Fruit fly (Drosophila melanogaster) whole organism, embryonic: ENCODE measurements around the gene Spt6.

ENCODE experiments used
- Atf3 ChIP-seq: fragments of 200-800 bp; sonication (Bioruptor generic); optimal IDR thresholded peaks from 3 replicates; lab custom pipeline; 2016; ENCODE audit warnings: missing biosample characterization, missing genetic modification characterization
- CG11093 ChIP-seq: fragments of 200-800 bp; sonication (Bioruptor generic); IDR thresholded peaks from 3 replicates; pipeline ENCODE4 v1.3.6; 2022; ENCODE audit warnings: missing biosample characterization, missing genetic modification characterization
- CG11247 ChIP-seq: fragments of 200-800 bp; sonication (Bioruptor generic); IDR thresholded peaks from 2 replicates; pipeline ENCODE4 v1.3.6; 2022; ENCODE audit warnings: missing biosample characterization, missing genetic modification characterization
- CG11456 ChIP-seq: fragments of 200-800 bp; sonication (Bioruptor generic); IDR thresholded peaks from 3 replicates; pipeline ENCODE4 v1.3.6; 2022; ENCODE audit warnings: missing biosample characterization, missing genetic modification characterization
- CG12299 ChIP-seq: fragments of 200-800 bp; sonication (Bioruptor generic); optimal IDR thresholded peaks from 2 replicates; lab custom pipeline; 2018; ENCODE audit warnings: missing biosample characterization, mild to moderate bottlenecking, missing genetic modification characterization
- CG12769 ChIP-seq: fragments of 200-800 bp; sonication (Bioruptor generic); optimal IDR thresholded peaks from 2 replicates; lab custom pipeline; 2019; ENCODE audit warnings: missing biosample characterization, mild to moderate bottlenecking, missing genetic modification characterization, moderate library complexity
- CG13123 ChIP-seq: fragments of 200-800 bp; sonication (Bioruptor generic); optimal IDR thresholded peaks from 2 replicates; lab custom pipeline; 2016; ENCODE audit warnings: missing biosample characterization, missing genetic modification characterization
- CG13296 ChIP-seq: fragments of 200-800 bp; sonication (Bioruptor generic); optimal IDR thresholded peaks from 3 replicates; lab custom pipeline; 2018; ENCODE audit warnings: missing biosample characterization, mild to moderate bottlenecking, missing genetic modification characterization
- CG14667 ChIP-seq: fragments of 200-800 bp; sonication (Bioruptor generic); IDR thresholded peaks from 2 replicates; pipeline ENCODE4 v1.3.6; 2022; ENCODE audit warnings: missing biosample characterization, missing genetic modification characterization
- CG14965 ChIP-seq: fragments of 200-800 bp; sonication (Bioruptor generic); optimal IDR thresholded peaks from 2 replicates; lab custom pipeline; 2016; ENCODE audit warnings: missing biosample characterization, missing genetic modification characterization, borderline replicate concordance
- CG1603 ChIP-seq: fragments of 200-800 bp; sonication (Bioruptor generic); optimal IDR thresholded peaks from 2 replicates; lab custom pipeline; 2019; ENCODE audit warnings: missing biosample characterization, mild to moderate bottlenecking, missing genetic modification characterization, moderate library complexity
- CG3838 ChIP-seq: fragments of 200-800 bp; sonication (Bioruptor generic); optimal IDR thresholded peaks from 3 replicates; lab custom pipeline; 2016; ENCODE audit warnings: missing biosample characterization, missing genetic modification characterization
- CG4730 ChIP-seq: fragments of 200-800 bp; sonication (Bioruptor generic); IDR thresholded peaks from 2 replicates; pipeline ENCODE4 v1.3.6; 2022; ENCODE audit warnings: missing biosample characterization, missing genetic modification characterization
- CG7372 ChIP-seq: fragments of 200-800 bp; sonication (Bioruptor generic); IDR thresholded peaks from 2 replicates; pipeline ENCODE4 v1.3.6; 2022; ENCODE audit warnings: missing biosample characterization, missing genetic modification characterization
- CG7928 ChIP-seq: fragments of 200-800 bp; sonication (Bioruptor generic); optimal IDR thresholded peaks from 2 replicates; lab custom pipeline; 2017; ENCODE audit warnings: missing biosample characterization, mild to moderate bottlenecking, missing genetic modification characterization
- CG8359 ChIP-seq: fragments of 200-800 bp; sonication (Bioruptor generic); optimal IDR thresholded peaks from 2 replicates; lab custom pipeline; 2017; ENCODE audit warnings: missing biosample characterization, mild to moderate bottlenecking, missing genetic modification characterization, borderline replicate concordance
- CHES-1-like ChIP-seq: fragments of 200-800 bp; sonication (Bioruptor generic); optimal IDR thresholded peaks from 2 replicates; lab custom pipeline; 2016; ENCODE audit warnings: missing biosample characterization, missing genetic modification characterization
- Camta ChIP-seq: fragments of 200-800 bp; sonication (Bioruptor generic); optimal IDR thresholded peaks from 2 replicates; lab custom pipeline; 2016; ENCODE audit warnings: missing biosample characterization, missing genetic modification characterization
- Doc3 ChIP-seq: fragments of 200-800 bp; sonication (Bioruptor generic); IDR thresholded peaks from 3 replicates; pipeline ENCODE4 v1.3.6; 2022; ENCODE audit warnings: missing biosample characterization, missing genetic modification characterization; ENCODE audit not compliant: partially characterized antibody
- Ets97D ChIP-seq: fragments of 200-800 bp; sonication (Bioruptor generic); optimal IDR thresholded peaks from 3 replicates; lab custom pipeline; 2016; ENCODE audit warnings: missing biosample characterization, missing genetic modification characterization
- HLH4C ChIP-seq: fragments of 200-800 bp; sonication (Bioruptor generic); IDR thresholded peaks from 3 replicates; pipeline ENCODE4 v1.3.6; 2022; ENCODE audit warnings: missing biosample characterization, missing genetic modification characterization; ENCODE audit not compliant: partially characterized antibody
- Oaz ChIP-seq: fragments of 200-800 bp; sonication (Bioruptor generic); IDR thresholded peaks from 2 replicates; pipeline ENCODE4 v1.3.6; 2022; ENCODE audit warnings: missing biosample characterization, missing genetic modification characterization
- Six4 ChIP-seq: fragments of 200-800 bp; sonication (Bioruptor generic); optimal IDR thresholded peaks from 2 replicates; lab custom pipeline; 2016; ENCODE audit warnings: missing biosample characterization, missing genetic modification characterization
- Sox102F ChIP-seq: fragments of 200-800 bp; sonication (Bioruptor generic); optimal IDR thresholded peaks from 2 replicates; lab custom pipeline; 2018; ENCODE audit warnings: missing biosample characterization, mild to moderate bottlenecking, missing genetic modification characterization, moderate library complexity
- Sry-β ChIP-seq: fragments of 200-800 bp; sonication (Bioruptor generic); optimal IDR thresholded peaks from 2 replicates; lab custom pipeline; 2018; ENCODE audit warnings: missing biosample characterization, mild to moderate bottlenecking, missing genetic modification characterization, moderate library complexity
- Xbp1 ChIP-seq: fragments of 200-800 bp; sonication (Bioruptor generic); optimal IDR thresholded peaks from 3 replicates; lab custom pipeline; 2016; ENCODE audit warnings: missing biosample characterization, mild to moderate bottlenecking, missing genetic modification characterization
- ap ChIP-seq: fragments of 200-800 bp; sonication (Bioruptor generic); IDR thresholded peaks from 2 replicates; pipeline ENCODE4 v1.3.6; 2022; ENCODE audit warnings: missing biosample characterization, missing genetic modification characterization
- br ChIP-seq: fragments of >200 bp; optimal IDR thresholded peaks from 2 replicates; lab custom pipeline; 2017
- bsh ChIP-seq, 2 experiments: fragments of 200-800 bp; sonication (Bioruptor generic); optimal IDR thresholded peaks; 2 replicates each; lab custom pipeline; 2017 to 2018; ENCODE audit warnings: mild to moderate bottlenecking in 2 of 2, missing biosample characterization in 2 of 2, missing genetic modification characterization in 2 of 2, moderate library complexity in 1 of 2
- chn ChIP-seq: fragments of 200-800 bp; sonication (Bioruptor generic); optimal IDR thresholded peaks from 2 replicates; lab custom pipeline; 2016; ENCODE audit warnings: missing biosample characterization, missing genetic modification characterization
- eve ChIP-seq, 2 experiments: fragments of >200 bp; optimal IDR thresholded peaks; 2 replicates each; lab custom pipeline; 2017; ENCODE audit warnings: missing biosample characterization in 2 of 2, missing genetic modification characterization in 2 of 2
- fd3F ChIP-seq: fragments of 200-800 bp; sonication (Bioruptor generic); optimal IDR thresholded peaks from 2 replicates; lab custom pipeline; 2018; ENCODE audit warnings: missing biosample characterization, mild to moderate bottlenecking, missing genetic modification characterization, moderate library complexity
- fd96Cb ChIP-seq: fragments of 200-800 bp; sonication (Bioruptor generic); optimal IDR thresholded peaks from 2 replicates; lab custom pipeline; 2018; ENCODE audit warnings: missing biosample characterization, mild to moderate bottlenecking, missing genetic modification characterization, moderate library complexity
- ham ChIP-seq: fragments of 200-800 bp; sonication (Bioruptor generic); IDR thresholded peaks from 2 replicates; pipeline ENCODE4 v1.3.6; 2022; ENCODE audit warnings: missing biosample characterization, missing genetic modification characterization
- her ChIP-seq: fragments of 200-800 bp; sonication (Bioruptor generic); optimal IDR thresholded peaks from 2 replicates; lab custom pipeline; 2016; ENCODE audit warnings: missing biosample characterization, missing genetic modification characterization
- knrl ChIP-seq: fragments of 200-800 bp; sonication (Bioruptor generic); IDR thresholded peaks from 3 replicates; pipeline ENCODE4 v1.3.6; 2022; ENCODE audit warnings: missing biosample characterization, missing genetic modification characterization; ENCODE audit not compliant: partially characterized antibody
- luna ChIP-seq: fragments of 200-800 bp; sonication (Bioruptor generic); optimal IDR thresholded peaks from 2 replicates; lab custom pipeline; 2016; ENCODE audit warnings: missing biosample characterization, missing genetic modification characterization
- mirr ChIP-seq: fragments of 200-800 bp; sonication (Bioruptor generic); optimal IDR thresholded peaks from 3 replicates; lab custom pipeline; 2018; ENCODE audit warnings: missing biosample characterization, mild to moderate bottlenecking, missing genetic modification characterization
- nmo ChIP-seq: fragments of 200-800 bp; sonication (Bioruptor generic); optimal IDR thresholded peaks from 2 replicates; lab custom pipeline; 2018; ENCODE audit warnings: missing biosample characterization, mild to moderate bottlenecking, missing genetic modification characterization, moderate library complexity
- nom ChIP-seq: fragments of 200-800 bp; sonication (Bioruptor generic); optimal IDR thresholded peaks from 2 replicates; lab custom pipeline; 2017; ENCODE audit warnings: missing biosample characterization, missing genetic modification characterization, mild to moderate bottlenecking, moderate library complexity, missing genetic modification reagents
- onecut ChIP-seq: fragments of 200-800 bp; sonication (Bioruptor generic); IDR thresholded peaks from 2 replicates; pipeline ENCODE4 v1.3.6; 2022; ENCODE audit warnings: missing biosample characterization, missing genetic modification characterization
- otp ChIP-seq: fragments of 200-800 bp; sonication (Bioruptor generic); IDR thresholded peaks from 3 replicates; pipeline ENCODE4, ENCODE4 v1.3.6; 2022; ENCODE audit warnings: missing biosample characterization, missing genetic modification characterization
- pum ChIP-seq: fragments of 200-800 bp; sonication (Bioruptor generic); optimal IDR thresholded peaks from 2 replicates; lab custom pipeline; 2016; ENCODE audit warnings: missing biosample characterization, missing genetic modification characterization
- run ChIP-seq: fragments of 200-800 bp; sonication (Bioruptor generic); optimal IDR thresholded peaks from 3 replicates; lab custom pipeline; 2018; ENCODE audit warnings: missing biosample characterization, mild to moderate bottlenecking, missing genetic modification characterization
- salm ChIP-seq: fragments of 200-800 bp; sonication (Bioruptor generic); optimal IDR thresholded peaks from 2 replicates; lab custom pipeline; 2018; ENCODE audit warnings: missing biosample characterization, mild to moderate bottlenecking, missing genetic modification characterization
- schlank ChIP-seq: fragments of 200-800 bp; sonication (Bioruptor generic); optimal IDR thresholded peaks from 2 replicates; lab custom pipeline; 2018; ENCODE audit warnings: missing biosample characterization, mild to moderate bottlenecking, missing genetic modification characterization
- sens-2 ChIP-seq: fragments of 200-800 bp; sonication (Bioruptor generic); IDR thresholded peaks from 2 replicates; pipeline ENCODE4 v1.3.6; 2022; ENCODE audit warnings: missing biosample characterization, missing genetic modification characterization
- sima ChIP-seq: fragments of 200-800 bp; sonication (Bioruptor generic); optimal IDR thresholded peaks from 2 replicates; lab custom pipeline; 2016; ENCODE audit warnings: missing biosample characterization, missing genetic modification characterization
- tin ChIP-seq: fragments of 200-800 bp; sonication (Bioruptor generic); optimal IDR thresholded peaks from 3 replicates; lab custom pipeline; 2016; ENCODE audit warnings: missing biosample characterization, missing genetic modification characterization
- vfl ChIP-seq: fragments of 200-800 bp; sonication (Bioruptor generic); optimal IDR thresholded peaks from 2 replicates; lab custom pipeline; 2016; ENCODE audit warnings: missing biosample characterization, missing genetic modification characterization
- vvl ChIP-seq: fragments of 200-800 bp; sonication (Bioruptor generic); IDR thresholded peaks from 2 replicates; pipeline ENCODE4 v1.3.6; 2022; ENCODE audit warnings: missing biosample characterization, missing genetic modification characterization
- zfh2 ChIP-seq: fragments of 200-800 bp; sonication (Bioruptor generic); optimal IDR thresholded peaks from 2 replicates; lab custom pipeline; 2016; ENCODE audit warnings: missing biosample characterization, missing genetic modification characterization

The Spt6 gene

DNA sequence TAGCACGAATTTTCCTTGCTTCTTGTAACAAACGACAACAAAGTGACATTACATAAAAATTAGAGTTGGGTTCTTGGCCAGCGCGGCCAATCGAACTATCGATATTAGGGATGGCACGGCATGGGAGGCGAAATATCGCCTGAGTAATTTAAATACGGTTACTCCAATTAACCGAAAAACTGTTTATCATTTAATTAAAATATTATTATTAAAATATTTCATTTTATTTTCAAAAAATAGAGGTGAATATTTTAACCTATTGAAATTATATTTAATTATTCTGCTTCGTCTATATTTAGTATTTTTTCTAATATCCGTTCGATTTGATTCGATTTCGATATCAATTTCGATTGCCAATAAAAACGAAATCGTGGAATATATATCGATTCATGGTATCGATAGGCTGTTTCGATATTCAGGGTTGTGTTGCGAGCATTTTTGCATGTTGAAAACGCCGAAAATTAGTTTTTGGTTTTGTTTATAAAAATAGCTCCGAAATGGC lies 12.1 kb upstream of the Spt6 start, which contains the start of the genes Rbcn-3A and Spx (continued):
- TF ChIP-seq Xbp1 (GFP tag; lab: Kevin White, UChicago) (peak; percentile 40), salm (tag; lab: Kevin White, UChicago) (no peak), CG11247 (GFP tag; lab: Robert Waterston, UW) (no peak), otp (GFP tag; lab: Robert Waterston, UW) (no peak), Sry-β (no peak), eve (GFP tag; optimal IDR thresholded peaks at IDR 0.05; lab: Kevin White, UChicago) (no peak), CHES-1-like (GFP tag; lab: Kevin White, UChicago) (no peak), CG13123 (no peak), Doc3 (GFP tag; lab: Robert Waterston, UW) (peak; percentile 89), nmo (GFP tag; lab: Kevin White, UChicago) (peak; percentile 68), Camta (GFP tag; lab: Kevin White, UChicago) (no peak), her (GFP tag; lab: Kevin White, UChicago) (no peak), sens-2 (no peak), onecut (GFP tag; lab: Robert Waterston, UW) (no peak), Oaz (GFP tag; lab: Robert Waterston, UW) (no peak), ap (no peak), mirr (no peak), bsh (GFP tag; optimal IDR thresholded peaks at IDR 0.05; lab: Kevin White, UChicago) (no peak), CG14667 (GFP tag; lab: Robert Waterston, UW) (no peak), schlank (tag; lab: Kevin White, UChicago) (no peak), Sox102F (peak; percentile 49), vfl (GFP tag; lab: Kevin White, UChicago) (no peak), luna (GFP tag; lab: Kevin White, UChicago) (no peak), CG4730 (no peak), CG7372 (GFP tag; lab: Robert Waterston, UW) (no peak), nom (GFP tag; lab: Kevin White, UChicago) (no peak), CG7928 (GFP tag; lab: Kevin White, UChicago) (no peak), CG14965 (GFP tag; lab: Kevin White, UChicago) (no peak), zfh2 (no peak), CG11093 (GFP tag; lab: Robert Waterston, UW) (no peak), Six4 (no peak), Atf3 (no peak), chn (GFP tag; lab: Kevin White, UChicago) (no peak), CG13296 (GFP tag; lab: Kevin White, UChicago) (peak; percentile 19), CG1603 (tag; lab: Kevin White, UChicago) (peak; percentile 3), HLH4C (GFP tag; lab: Robert Waterston, UW) (peak; percentile 92), CG12769 (tag; lab: Kevin White, UChicago) (no peak), CG12299 (no peak), CG11456 (GFP tag; lab: Robert Waterston, UW) (0 out of 3 replicates have a peak, but pooled peaks have one; percentile 48), knrl (GFP tag; lab: Robert Waterston, UW) (peak; percentile 93), br (no peak), ham (GFP tag; lab: Robert Waterston, UW) (no peak), vvl (GFP tag; lab: Robert Waterston, UW) (no peak; the same call in 1 of the 2 replicates), fd3F (peak; percentile 8), Ets97D (GFP tag; lab: Kevin White, UChicago) (peak; percentile 18), run (tag; lab: Kevin White, UChicago) (no peak), tin (peak; percentile 6), pum (GFP tag; lab: Kevin White, UChicago) (no peak), CG8359 (GFP tag; lab: Kevin White, UChicago) (no peak), sima (GFP tag; lab: Kevin White, UChicago) (no peak), CG3838 (GFP tag; lab: Kevin White, UChicago) (no peak), fd96Cb (tag; lab: Kevin White, UChicago) (no peak)
